Worm (Caenorhabditis elegans) whole organism, L4 larva: Measurements from ENCODE around the gene snb-6.

Experiments
- F10B5.3 ChIP-seq: sonication (generic microtip); optimal IDR thresholded peaks from 2 replicates; lab custom pipeline; 2016; ENCODE audit warnings: mild to moderate bottlenecking, missing genetic modification characterization, missing compliant biosample characterization
- F44E2.7 ChIP-seq: fragments of 200-800 bp; sonication (Bioruptor generic); IDR thresholded peaks from 2 replicates; pipeline ENCODE4 v2.1.2; 2022; ENCODE audit warnings: missing genetic modification characterization, missing compliant biosample characterization
- Y105C5A.15 ChIP-seq: fragments of 200-800 bp; sonication (Bioruptor generic); IDR thresholded peaks from 2 replicates; pipeline ENCODE4 v1.3.6; 2022; ENCODE audit warnings: missing genetic modification characterization, missing compliant biosample characterization
- aha-1 ChIP-seq: fragments of 150-350 bp; peaks from one replicate; lab custom pipeline; 2014; ENCODE audit warnings: missing biosample characterization, missing genetic modification characterization
- ama-1 ChIP-seq: fragments of 150-350 bp; optimal IDR thresholded peaks from 2 replicates; lab custom pipeline; 2014; ENCODE audit warnings: inconsistent platforms, mixed read lengths
- ceh-20 ChIP-seq: fragments of 200-800 bp; sonication (Bioruptor generic); IDR thresholded peaks from 2 replicates; pipeline ENCODE4 v1.3.6; 2022; ENCODE audit warnings: missing genetic modification reagents, missing genetic modification characterization, missing compliant biosample characterization
- cey-2 ChIP-seq: sonication (generic microtip); optimal IDR thresholded peaks from 3 replicates; lab custom pipeline; 2017; ENCODE audit warnings: missing genetic modification characterization, mild to moderate bottlenecking, missing compliant biosample characterization, antibody characterized with exemption, borderline replicate concordance; ENCODE audit not compliant: insufficient read depth
- dmd-6 ChIP-seq: fragments of 200-800 bp; sonication (Bioruptor generic); IDR thresholded peaks from 2 replicates; pipeline ENCODE4 v1.3.6; 2022; ENCODE audit warnings: missing genetic modification reagents, missing genetic modification characterization, missing compliant biosample characterization
- dmd-9 ChIP-seq: fragments of 200-800 bp; sonication (Bioruptor generic); IDR thresholded peaks from 2 replicates; pipeline ENCODE4 v1.3.6; 2022; ENCODE audit warnings: missing genetic modification reagents, missing genetic modification characterization, missing compliant biosample characterization
- dpl-1 ChIP-seq: fragments of 150-350 bp; optimal IDR thresholded peaks from 2 replicates; lab custom pipeline; 2014; ENCODE audit warnings: missing biosample characterization, missing genetic modification reagents, missing genetic modification characterization
- dve-1 ChIP-seq: sonication (generic microtip); optimal IDR thresholded peaks from 2 replicates; lab custom pipeline; 2017; ENCODE audit warnings: antibody characterized with exemption, mild to moderate bottlenecking, missing genetic modification characterization, missing compliant biosample characterization; ENCODE audit not compliant: insufficient read depth
- egl-27 ChIP-seq: sonication (generic microtip); optimal IDR thresholded peaks from 3 replicates; lab custom pipeline; 2017; ENCODE audit warnings: missing biosample characterization, missing genetic modification reagents, missing genetic modification characterization
- gei-8 ChIP-seq: fragments of 200-800 bp; sonication (Bioruptor generic); optimal IDR thresholded peaks from 2 replicates; lab custom pipeline; 2018; ENCODE audit warnings: mild to moderate bottlenecking, missing genetic modification characterization, missing compliant biosample characterization
- hlh-11 ChIP-seq: fragments of 200-800 bp; sonication (Bioruptor generic); optimal IDR thresholded peaks from 2 replicates; lab custom pipeline; 2018; ENCODE audit warnings: mild to moderate bottlenecking, missing genetic modification characterization, missing compliant biosample characterization
- hlh-30 ChIP-seq: sonication (generic microtip); optimal IDR thresholded peaks from 2 replicates; lab custom pipeline; 2017; ENCODE audit warnings: antibody characterized with exemption, mild to moderate bottlenecking, missing genetic modification characterization, missing compliant biosample characterization; ENCODE audit not compliant: insufficient read depth
- lin-1 ChIP-seq: fragments of 200-800 bp; sonication (Bioruptor generic); IDR thresholded peaks from 2 replicates; pipeline ENCODE4 v1.3.6; 2022; ENCODE audit warnings: missing genetic modification reagents, missing genetic modification characterization, missing compliant biosample characterization
- lin-15B ChIP-seq: fragments of 150-350 bp; sonication (generic microtip); optimal IDR thresholded peaks from 3 replicates; lab custom pipeline; 2014; ENCODE audit warnings: missing biosample characterization, missing genetic modification characterization
- lin-38 ChIP-seq: fragments of 200-800 bp; sonication (Bioruptor generic); IDR thresholded peaks from 2 replicates; pipeline ENCODE4 v1.3.6; 2022; ENCODE audit warnings: missing genetic modification reagents, missing genetic modification characterization, missing compliant biosample characterization
- lsy-2 ChIP-seq, 2 experiments: fragments of 150-350 bp in 1 of 2; sonication (generic microtip) in 1 of 2; optimal IDR thresholded peaks; 2 replicates each; lab custom pipeline; 2014 to 2017; ENCODE audit warnings: missing biosample characterization in 2 of 2, missing genetic modification characterization in 2 of 2
- mdl-1 ChIP-seq, 2 experiments: fragments of 150-350 bp in 1 of 2; sonication (generic microtip) in 1 of 2; optimal IDR thresholded peaks; 2 replicates each; lab custom pipeline; 2014 to 2017; ENCODE audit warnings: missing biosample characterization in 2 of 2, missing genetic modification characterization in 2 of 2
- mep-1 ChIP-seq: fragments of 150-350 bp; sonication (generic microtip); optimal IDR thresholded peaks from 3 replicates; lab custom pipeline; 2014; ENCODE audit warnings: missing biosample characterization, missing genetic modification characterization
- mxl-2 ChIP-seq: fragments of 200-800 bp; sonication (Bioruptor generic); conservative IDR thresholded peaks from 2 replicates; pipeline ENCODE4 v1.3.6; 2022; ENCODE audit warnings: missing genetic modification reagents, missing genetic modification characterization, missing compliant biosample characterization
- mxl-3 ChIP-seq: fragments of 200-800 bp; sonication (Bioruptor generic); optimal IDR thresholded peaks from 2 replicates; lab custom pipeline; 2018; ENCODE audit warnings: mild to moderate bottlenecking, missing genetic modification characterization, missing compliant biosample characterization
- nhr-102 ChIP-seq: sonication (generic microtip); optimal IDR thresholded peaks from 2 replicates; lab custom pipeline; 2016; ENCODE audit warnings: mild to moderate bottlenecking, missing genetic modification characterization, moderate library complexity, missing compliant biosample characterization
- nhr-111 ChIP-seq: fragments of 200-800 bp; sonication (Bioruptor generic); optimal IDR thresholded peaks from 2 replicates; lab custom pipeline; 2018; ENCODE audit warnings: mild to moderate bottlenecking, missing genetic modification characterization, missing compliant biosample characterization
- nhr-25 ChIP-seq: sonication (generic microtip); optimal IDR thresholded peaks from 2 replicates; lab custom pipeline; 2017; ENCODE audit warnings: missing genetic modification characterization, mild to moderate bottlenecking, missing compliant biosample characterization, antibody characterized with exemption, moderate library complexity, borderline replicate concordance; ENCODE audit not compliant: insufficient read depth
- nhr-28 ChIP-seq: fragments of 150-350 bp; optimal IDR thresholded peaks from 2 replicates; lab custom pipeline; 2014; ENCODE audit warnings: missing biosample characterization, missing genetic modification characterization
- nhr-42 ChIP-seq: fragments of 200-800 bp; sonication (Bioruptor generic); IDR thresholded peaks from 2 replicates; pipeline ENCODE4 v1.3.6; 2022; ENCODE audit warnings: missing genetic modification characterization, missing compliant biosample characterization
- nhr-48 ChIP-seq: sonication (generic microtip); optimal IDR thresholded peaks from 2 replicates; lab custom pipeline; 2016; ENCODE audit warnings: mild to moderate bottlenecking, missing genetic modification characterization, missing compliant biosample characterization
- nhr-6 ChIP-seq: fragments of 150-350 bp; optimal IDR thresholded peaks from 2 replicates; lab custom pipeline; 2014; ENCODE audit warnings: missing biosample characterization, missing genetic modification characterization
- nhr-76 ChIP-seq: fragments of 150-350 bp; optimal IDR thresholded peaks from 2 replicates; lab custom pipeline; 2014; ENCODE audit warnings: missing biosample characterization, missing genetic modification characterization
- nhr-77 ChIP-seq: fragments of 150-350 bp; optimal IDR thresholded peaks from 2 replicates; lab custom pipeline; 2014; ENCODE audit warnings: missing biosample characterization, missing genetic modification characterization
- rbr-2 ChIP-seq: sonication (generic microtip); optimal IDR thresholded peaks from 2 replicates; lab custom pipeline; 2016; ENCODE audit warnings: missing genotype, missing genetic modification characterization, missing compliant biosample characterization
- snpc-4 ChIP-seq: fragments of 150-350 bp; optimal IDR thresholded peaks from 2 replicates; lab custom pipeline; 2014; ENCODE audit warnings: missing biosample characterization, missing genetic modification characterization
- spr-3 ChIP-seq: fragments of 200-800 bp; sonication (Bioruptor generic); optimal IDR thresholded peaks from 2 replicates; lab custom pipeline; 2018; ENCODE audit warnings: mild to moderate bottlenecking, missing genetic modification characterization, missing compliant biosample characterization
- tra-1 ChIP-seq: fragments of 200-800 bp; sonication (Bioruptor generic); IDR thresholded peaks from 2 replicates; pipeline ENCODE4 v1.3.6; 2022; ENCODE audit warnings: missing genetic modification reagents, missing genetic modification characterization, missing compliant biosample characterization
- unc-130 ChIP-seq: sonication (generic microtip); optimal IDR thresholded peaks from 2 replicates; lab custom pipeline; 2016; ENCODE audit warnings: missing genetic modification reagents, missing genetic modification characterization, missing compliant biosample characterization
- unc-62 ChIP-seq, 3 experiments: fragments of 150-350 bp in 1 of 3; sonication (generic microtip); optimal IDR thresholded peaks in 2 of 3; peaks in 1 of 3; 1 replicate in 1 of 3; 2 replicates in 2 of 3; lab custom pipeline; 2014 to 2017; ENCODE audit warnings: missing biosample characterization in 3 of 3, missing genetic modification characterization in 3 of 3, missing genetic modification reagents in 3 of 3, missing genotype in 1 of 3
- zip-11 ChIP-seq: fragments of 200-800 bp; sonication (Bioruptor generic); IDR thresholded peaks from 2 replicates; pipeline ENCODE4 v1.3.6; 2022; ENCODE audit warnings: missing genetic modification characterization, missing compliant biosample characterization

The snb-6 gene

DNA sequence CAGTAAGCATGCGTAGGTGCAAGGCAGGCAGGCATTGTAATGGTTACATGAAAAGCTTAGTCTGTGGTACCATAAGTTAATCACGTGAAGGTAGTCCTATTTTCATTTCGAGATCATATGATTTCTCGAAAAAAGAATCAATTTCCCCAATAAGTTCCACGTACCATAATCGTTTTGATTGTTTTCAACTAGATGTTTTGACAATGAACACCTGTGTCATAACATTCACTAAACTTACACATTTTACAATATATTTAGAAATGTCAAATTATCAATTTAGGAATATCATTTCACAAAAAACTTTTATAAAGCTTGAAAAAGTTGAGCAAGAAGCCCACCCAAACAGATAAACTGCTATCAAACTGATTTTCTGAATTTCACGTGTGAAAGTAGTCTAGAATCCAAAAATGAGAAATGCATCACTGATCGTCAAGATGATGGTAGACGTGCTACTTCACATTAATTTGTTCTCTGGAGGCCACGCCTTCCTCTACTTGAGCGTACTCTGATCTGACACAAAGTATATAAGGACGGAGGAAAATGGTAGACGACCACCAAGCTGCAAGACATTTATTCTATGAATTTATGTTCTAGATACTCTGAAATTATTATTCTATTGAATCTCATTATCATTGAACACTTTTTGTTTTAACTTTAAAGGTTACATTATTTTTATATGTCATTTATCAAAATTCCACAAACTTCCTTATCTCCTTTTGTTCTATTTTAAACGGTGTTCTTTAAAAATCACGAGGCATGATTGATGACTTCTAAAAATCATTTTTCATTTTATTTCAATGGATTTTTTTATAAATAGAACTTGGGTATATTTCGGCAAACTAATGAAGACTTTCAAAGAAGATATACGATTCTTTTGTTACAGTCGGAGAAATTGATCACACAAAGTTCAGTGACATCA lies 40.3 kb downstream of the snb-6 start, which contains the start of gene F46C5.10:
Gene F46C5.10, minus strand, starts transcription at position 51 of the 919 bp plus-strand sequence.
- TF ChIP-seq egl-27 (tag; lab: Kevin White, UChicago) (no peak), nhr-48 (peak; percentile 55), lsy-2 (tag; optimal IDR thresholded peaks at IDR 0.05; lab: Kevin White, UChicago) (peak; percentile 10 to 53), dpl-1 (GFP tag; lab: Kevin White, UChicago) (no peak), aha-1 (tag; lab: Kevin White, UChicago) (peak; percentile 65), snpc-4 (no peak), hlh-30 (tag; lab: Kevin White, UChicago) (peak; percentile 60), nhr-77 (tag; lab: Kevin White, UChicago) (no peak), mep-1 (tag; lab: Kevin White, UChicago) (peak; percentile 65), spr-3 (GFP tag; lab: Kevin White, UChicago) (no peak), zip-11 (no peak), lin-15B (tag; lab: Kevin White, UChicago) (no peak), F44E2.7 (no peak), nhr-6 (tag; lab: Kevin White, UChicago) (peak; percentile 49), nhr-28 (tag; lab: Kevin White, UChicago) (peak; percentile 25), unc-62 (GFP tag; optimal IDR thresholded peaks at IDR 0.05 in 1 of 2; lab: Kevin White, UChicago) (peak in 1 of 2 experiments; percentile 89), unc-62 (tag; optimal IDR thresholded peaks at IDR 0.05; lab: Kevin White, UChicago) (no peak)

DNA sequence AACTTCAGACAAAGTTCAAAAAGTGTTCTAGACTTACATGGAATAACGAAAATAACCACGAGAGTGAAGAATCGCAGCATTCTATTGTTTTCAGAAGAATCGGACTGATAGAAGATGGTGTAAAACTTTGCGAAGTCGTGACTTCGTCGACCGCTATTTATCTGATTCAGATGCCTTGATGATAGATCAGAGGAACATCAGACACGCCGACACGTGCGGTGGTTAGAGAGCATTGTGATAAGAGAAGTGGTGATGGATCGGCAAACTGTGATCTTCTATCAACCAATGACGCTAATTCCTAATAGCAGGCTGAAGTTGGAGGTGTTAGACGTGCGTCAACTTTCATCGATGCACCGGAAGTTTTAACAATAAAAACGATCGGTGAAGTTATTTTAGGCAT lies 41.2 kb downstream of the snb-6 start:
- peak; percentile 62 for TF ChIP-seq hlh-11
- no peak for TF ChIP-seq nhr-42
- peak in 1 of 2 experiments; percentile 78 for TF ChIP-seq mdl-1 (tag; optimal IDR thresholded peaks at IDR 0.05; lab: Kevin White, UChicago)
- peak; percentile 47 for TF ChIP-seq nhr-25
- no peak for TF ChIP-seq dmd-9 (GFP tag; lab: Robert Waterston, UW)
- peak; percentile 95 for TF ChIP-seq nhr-48
- TF ChIP-seq nhr-111 (GFP tag; lab: Kevin White, UChicago), result no peak
- peak; percentile 77 for TF ChIP-seq hlh-30 (tag; lab: Kevin White, UChicago)
- 0 out of 2 replicates have a peak, but pooled peaks have one; percentile 56 for TF ChIP-seq tra-1 (GFP tag; lab: Robert Waterston, UW)
- no peak for TF ChIP-seq Y105C5A.15 (GFP tag; lab: Robert Waterston, UW)
- peak; percentile 2 for TF ChIP-seq nhr-28 (tag; lab: Kevin White, UChicago)
- TF ChIP-seq lsy-2 (tag; optimal IDR thresholded peaks at IDR 0.05; lab: Kevin White, UChicago), result no peak
- TF ChIP-seq mxl-2 (GFP tag; lab: Robert Waterston, UW), result 0 out of 2 replicates have a peak, but pooled peaks have one; percentile 12
- TF ChIP-seq nhr-102, result peak; percentile 14
- no peak for TF ChIP-seq egl-27 (tag; lab: Kevin White, UChicago)
- TF ChIP-seq cey-2 (tag; lab: Kevin White, UChicago), result peak; percentile 78
- no peak for TF ChIP-seq lin-38 (GFP tag; lab: Robert Waterston, UW)
- TF ChIP-seq aha-1 (tag; lab: Kevin White, UChicago), result peak; percentile 92
- TF ChIP-seq dve-1 (tag; lab: Kevin White, UChicago), result peak; percentile 1
- peak; percentile 84 for TF ChIP-seq mxl-3
- no peak for TF ChIP-seq rbr-2 (tag; lab: Kevin White, UChicago)
- peak; percentile 31 for TF ChIP-seq mep-1 (tag; lab: Kevin White, UChicago)
- TF ChIP-seq nhr-76 (tag; lab: Kevin White, UChicago), result no peak
- TF ChIP-seq ama-1 (lab: Kevin White, UChicago), result peak; percentile 4
- peak; percentile 39; the same call in 1 of the 2 replicates for TF ChIP-seq lin-1 (GFP tag; lab: Robert Waterston, UW)
- TF ChIP-seq dmd-6 (GFP tag; lab: Robert Waterston, UW), result peak; percentile 39
- no peak for TF ChIP-seq unc-130
- TF ChIP-seq gei-8 (GFP tag; lab: Kevin White, UChicago), result peak; percentile 25
- TF ChIP-seq ceh-20 (GFP tag; lab: Robert Waterston, UW), result 0 out of 2 replicates have a peak, but pooled peaks have one; percentile 55
- TF ChIP-seq dpl-1 (GFP tag; lab: Kevin White, UChicago), result no peak
- TF ChIP-seq F10B5.3, result no peak
